Worm (Caenorhabditis elegans) whole organism, L3 larva: ENCODE results near the gene Y38H6C.18.

ENCODE experiments used
- R02D3.7 ChIP-seq: fragments of 150-350 bp; optimal IDR thresholded peaks from 2 replicates; lab custom pipeline; 2014; ENCODE audit warnings: missing biosample characterization, missing genetic modification characterization
- ZK546.5 ChIP-seq: sonication (generic microtip); optimal IDR thresholded peaks from 2 replicates; lab custom pipeline; 2017; ENCODE audit warnings: missing biosample characterization, missing genetic modification characterization
- aly-2 ChIP-seq: fragments of 150-350 bp; optimal IDR thresholded peaks from 2 replicates; lab custom pipeline; 2014; ENCODE audit warnings: missing biosample characterization, missing genetic modification characterization
- ama-1 ChIP-seq: fragments of 150-350 bp; optimal IDR thresholded peaks from 2 replicates; lab custom pipeline; 2018
- ceh-16 ChIP-seq: sonication (generic microtip); optimal IDR thresholded peaks from 2 replicates; lab custom pipeline; 2017; ENCODE audit warnings: missing biosample characterization, missing genetic modification characterization
- ceh-28 ChIP-seq: fragments of 150-350 bp; optimal IDR thresholded peaks from 2 replicates; lab custom pipeline; 2014; ENCODE audit warnings: missing biosample characterization, missing genetic modification reagents, missing genetic modification characterization
- ceh-9 ChIP-seq: sonication (generic microtip); optimal IDR thresholded peaks from 2 replicates; lab custom pipeline; 2018; ENCODE audit warnings: missing biosample characterization, missing genetic modification characterization
- daf-12 ChIP-seq: fragments of 150-350 bp; optimal IDR thresholded peaks from 2 replicates; lab custom pipeline; 2014; ENCODE audit warnings: missing biosample characterization, missing genetic modification reagents, missing genetic modification characterization
- egl-27 ChIP-seq: sonication (generic microtip); optimal IDR thresholded peaks from 4 replicates; lab custom pipeline; 2017; ENCODE audit warnings: missing biosample characterization, missing genetic modification reagents, missing genetic modification characterization
- egl-5 ChIP-seq: fragments of 150-350 bp; optimal IDR thresholded peaks from 2 replicates; lab custom pipeline; 2017; ENCODE audit warnings: missing biosample characterization, missing genetic modification reagents, missing genetic modification characterization, inconsistent platforms
- elt-1 ChIP-seq: fragments of 150-350 bp; optimal IDR thresholded peaks from 2 replicates; lab custom pipeline; 2014; ENCODE audit warnings: missing biosample characterization, missing genetic modification characterization
- elt-2 ChIP-seq: sonication (generic microtip); optimal IDR thresholded peaks from 2 replicates; lab custom pipeline; 2016; ENCODE audit warnings: missing genetic modification reagents, mild to moderate bottlenecking, missing genetic modification characterization, missing compliant biosample characterization
- elt-3 ChIP-seq, 3 experiments: fragments of 150-350 bp in 1 of 3; sonication (generic microtip) in 2 of 3; optimal IDR thresholded peaks; 2 replicates in 2 of 3; 4 replicates in 1 of 3; lab custom pipeline; 2014 to 2017; ENCODE audit warnings: missing biosample characterization in 3 of 3, missing genetic modification characterization in 3 of 3
- eor-1 ChIP-seq, 2 experiments: fragments of 150-350 bp; optimal IDR thresholded peaks; 2 replicates each; lab custom pipeline; 2014 to 2018; ENCODE audit warnings: missing biosample characterization in 2 of 2, missing genetic modification characterization in 2 of 2
- fkh-10 ChIP-seq: sonication (generic microtip); optimal IDR thresholded peaks from 2 replicates; lab custom pipeline; 2017; ENCODE audit warnings: missing biosample characterization, missing genetic modification reagents, missing genetic modification characterization
- fkh-2 ChIP-seq: fragments of 150-350 bp; optimal IDR thresholded peaks from 2 replicates; lab custom pipeline; 2014; ENCODE audit warnings: missing biosample characterization, missing genetic modification reagents, missing genetic modification characterization
- fos-1 ChIP-seq: fragments of 150-350 bp; optimal IDR thresholded peaks from 2 replicates; lab custom pipeline; 2014; ENCODE audit warnings: missing biosample characterization, missing genetic modification characterization
- hmg-11 ChIP-seq: sonication (generic microtip); optimal IDR thresholded peaks from 2 replicates; lab custom pipeline; 2016; ENCODE audit warnings: missing genetic modification characterization, missing compliant biosample characterization
- jun-1 ChIP-seq: fragments of 150-350 bp; optimal IDR thresholded peaks from 2 replicates; lab custom pipeline; 2014; ENCODE audit warnings: missing biosample characterization, missing genetic modification reagents, missing genetic modification characterization
- lin-15B ChIP-seq: fragments of 150-350 bp; optimal IDR thresholded peaks from 2 replicates; lab custom pipeline; 2014; ENCODE audit warnings: missing biosample characterization, missing genetic modification characterization
- lin-39 ChIP-seq: fragments of 150-350 bp; optimal IDR thresholded peaks from 2 replicates; lab custom pipeline; 2018; ENCODE audit warnings: missing biosample characterization, missing genetic modification reagents, missing genetic modification characterization
- lsy-12 ChIP-seq: sonication (generic microtip); optimal IDR thresholded peaks from 2 replicates; lab custom pipeline; 2016; ENCODE audit warnings: mild to moderate bottlenecking, missing genetic modification characterization, missing compliant biosample characterization
- mml-1 ChIP-seq: fragments of 150-350 bp; sonication (generic microtip); optimal IDR thresholded peaks from 3 replicates; lab custom pipeline; 2014; ENCODE audit warnings: missing biosample characterization, missing genetic modification characterization
- nfya-1 ChIP-seq: sonication (generic microtip); optimal IDR thresholded peaks from 2 replicates; lab custom pipeline; 2017; ENCODE audit warnings: missing genetic modification characterization, mild to moderate bottlenecking, missing compliant biosample characterization, antibody characterized with exemption, moderate library complexity; ENCODE audit not compliant: insufficient read depth
- nhr-12 ChIP-seq: fragments of 150-350 bp; optimal IDR thresholded peaks from 2 replicates; lab custom pipeline; 2014; ENCODE audit warnings: missing biosample characterization, missing genetic modification characterization
- nhr-23 ChIP-seq: fragments of 150-350 bp; optimal IDR thresholded peaks from 2 replicates; lab custom pipeline; 2014; ENCODE audit warnings: missing biosample characterization, missing genetic modification reagents, missing genetic modification characterization
- nhr-237 ChIP-seq: fragments of 150-350 bp; optimal IDR thresholded peaks from 2 replicates; lab custom pipeline; 2014; ENCODE audit warnings: missing biosample characterization, missing genetic modification characterization
- nhr-25 ChIP-seq: sonication (generic microtip); optimal IDR thresholded peaks from 2 replicates; lab custom pipeline; 2017; ENCODE audit warnings: missing biosample characterization, missing genetic modification characterization
- nhr-28 ChIP-seq: fragments of 150-350 bp; optimal IDR thresholded peaks from 2 replicates; lab custom pipeline; 2014; ENCODE audit warnings: missing biosample characterization, missing genetic modification characterization
- nhr-43 ChIP-seq: sonication (generic microtip); optimal IDR thresholded peaks from 2 replicates; lab custom pipeline; 2016; ENCODE audit warnings: mild to moderate bottlenecking, missing genetic modification characterization, missing compliant biosample characterization; ENCODE audit not compliant: poor library complexity, severe bottlenecking
- nhr-67 ChIP-seq: fragments of 150-350 bp; optimal IDR thresholded peaks from 2 replicates; lab custom pipeline; 2014; ENCODE audit warnings: missing biosample characterization, missing genetic modification characterization
- nhr-77 ChIP-seq: fragments of 150-350 bp; optimal IDR thresholded peaks from 2 replicates; lab custom pipeline; 2014; ENCODE audit warnings: missing biosample characterization, missing genetic modification characterization
- pha-4 ChIP-seq: fragments of 150-350 bp; optimal IDR thresholded peaks from 2 replicates; lab custom pipeline; 2014; ENCODE audit warnings: missing biosample characterization, missing genetic modification reagents, missing genetic modification characterization
- pqm-1 ChIP-seq: fragments of 150-350 bp; optimal IDR thresholded peaks from 2 replicates; lab custom pipeline; 2017; ENCODE audit warnings: missing biosample characterization, missing genetic modification characterization, inconsistent platforms
- sea-2 ChIP-seq: fragments of 150-350 bp; sonication (generic microtip); optimal IDR thresholded peaks from 4 replicates; lab custom pipeline; 2014; ENCODE audit warnings: missing biosample characterization, missing genetic modification reagents, missing genetic modification characterization
- snpc-4 ChIP-seq: fragments of 150-350 bp; optimal IDR thresholded peaks from 2 replicates; lab custom pipeline; 2014; ENCODE audit warnings: missing biosample characterization, missing genetic modification characterization
- tbx-2 ChIP-seq: sonication (generic microtip); optimal IDR thresholded peaks from 2 replicates; lab custom pipeline; 2016; ENCODE audit warnings: mild to moderate bottlenecking, missing genetic modification characterization, missing compliant biosample characterization
- unc-39 ChIP-seq: sonication (generic microtip); optimal IDR thresholded peaks from 4 replicates; lab custom pipeline; 2017; ENCODE audit warnings: missing biosample characterization, missing genetic modification characterization
- unc-62 ChIP-seq: fragments of 150-350 bp; sonication (generic microtip); optimal IDR thresholded peaks from 4 replicates; lab custom pipeline; 2014; ENCODE audit warnings: missing biosample characterization, missing genetic modification reagents, missing genetic modification characterization
- zag-1 ChIP-seq: fragments of 150-350 bp; optimal IDR thresholded peaks from 2 replicates; lab custom pipeline; 2014; ENCODE audit warnings: missing biosample characterization, missing genetic modification characterization

The Y38H6C.18 gene

DNA sequence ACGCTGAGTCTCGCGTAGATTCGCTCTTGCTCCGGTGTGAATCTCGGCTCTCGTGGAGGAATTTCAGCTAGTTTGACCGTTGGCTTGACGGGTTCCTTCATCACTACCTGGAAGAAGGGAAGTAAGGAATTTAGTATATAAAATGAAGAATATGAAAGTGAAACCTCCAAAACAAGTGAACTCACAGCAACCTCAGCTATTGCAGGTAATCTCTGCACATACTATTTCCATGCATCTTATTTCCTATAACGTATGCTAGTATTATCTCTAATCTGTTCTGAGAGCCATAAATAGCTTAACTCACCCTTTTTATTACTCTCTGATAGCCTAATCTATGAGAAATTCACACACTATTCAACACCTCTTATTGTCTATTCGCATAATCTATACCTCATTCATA, 42.0 kb downstream of the Y38H6C.18 start, which contains the start of gene Y38H6C.4:
TSS of gene Y38H6C.4 (minus strand) at position 101 of the 400 bp plus-strand sequence.
- no peak for TF ChIP-seq nhr-28 (tag; lab: Kevin White, UChicago)
- TF ChIP-seq mml-1 (tag; lab: Kevin White, UChicago) = no peak
- TF ChIP-seq nhr-23 (tag; lab: Kevin White, UChicago) = no peak
- no peak for TF ChIP-seq snpc-4
- no peak for TF ChIP-seq egl-5 (tag; lab: Kevin White, UChicago)
- no peak for TF ChIP-seq fkh-2 (tag; lab: Kevin White, UChicago)
- no peak for TF ChIP-seq nhr-25 (tag; lab: Kevin White, UChicago)
- no peak for TF ChIP-seq egl-27 (tag; lab: Kevin White, UChicago)
- no peak for TF ChIP-seq fos-1 (tag; lab: Kevin White, UChicago)
- TF ChIP-seq zag-1 (tag; lab: Kevin White, UChicago) = no peak
- no peak for TF ChIP-seq nhr-43 (tag; lab: Kevin White, UChicago)
- TF ChIP-seq sea-2 (GFP tag; lab: Kevin White, UChicago) = no peak
- TF ChIP-seq nfya-1 (tag; lab: Kevin White, UChicago) = no peak
- TF ChIP-seq pqm-1 (tag; lab: Kevin White, UChicago) = no peak
- no peak for TF ChIP-seq nhr-67 (tag; lab: Kevin White, UChicago)
- no peak for TF ChIP-seq daf-12 (tag; lab: Kevin White, UChicago)

DNA sequence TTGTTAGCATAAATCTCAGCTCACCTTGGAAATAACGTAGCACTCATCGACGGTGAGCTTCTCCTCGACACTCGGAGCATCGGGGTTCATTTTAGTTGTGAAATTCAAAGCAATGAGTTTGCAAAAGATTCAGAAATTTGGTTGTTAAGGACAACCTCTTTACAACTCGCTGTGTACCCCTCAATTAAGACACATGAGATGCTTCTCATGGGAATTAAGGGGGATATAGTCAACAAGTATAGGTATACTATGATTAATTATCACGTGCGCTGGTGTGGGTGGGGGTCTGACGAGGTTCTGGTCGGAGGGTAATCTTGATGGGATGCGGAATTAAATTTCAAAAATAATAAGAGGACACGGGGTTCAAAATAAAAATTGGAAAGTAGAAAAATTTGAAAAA, 46.5 kb downstream of the Y38H6C.18 start, which contains the start of gene dct-14:
TSS of gene dct-14 (minus strand) at position 101 of the 400 bp plus-strand sequence.
- TF ChIP-seq daf-12 (tag; lab: Kevin White, UChicago) (no peak), nhr-12 (tag; lab: Kevin White, UChicago) (no peak), unc-39 (no peak), aly-2 (tag; lab: Kevin White, UChicago) (no peak), snpc-4 (no peak), fkh-2 (tag; lab: Kevin White, UChicago) (no peak), elt-1 (no peak), sea-2 (GFP tag; lab: Kevin White, UChicago) (no peak), lin-15B (tag; lab: Kevin White, UChicago) (no peak), egl-5 (tag; lab: Kevin White, UChicago) (no peak)

DNA sequence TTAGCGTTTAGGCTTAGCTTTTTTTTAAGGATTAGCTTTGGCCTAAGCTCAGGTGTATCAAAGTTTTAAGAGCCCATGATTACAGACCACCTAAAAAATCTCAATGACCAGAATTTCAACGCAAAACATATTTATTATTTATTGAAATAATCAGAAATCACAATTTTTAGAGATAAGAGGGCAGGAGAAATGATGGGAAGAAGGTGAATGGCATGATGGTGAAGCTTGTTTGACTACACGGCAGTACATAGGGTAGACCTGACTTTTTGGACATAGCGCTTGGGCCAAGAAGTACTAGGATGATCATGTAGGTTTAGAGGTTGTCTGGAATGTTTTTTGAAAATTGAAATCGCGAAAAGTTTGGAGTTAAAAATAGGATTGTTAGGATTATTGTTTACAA, 47.3 kb downstream of the Y38H6C.18 start:
- TF ChIP-seq fkh-10 (GFP tag; lab: Kevin White, UChicago) = no peak
- TF ChIP-seq jun-1 (tag; lab: Kevin White, UChicago) = no peak
- TF ChIP-seq elt-2 (tag; lab: Kevin White, UChicago) = peak; percentile 30
- TF ChIP-seq tbx-2 = no peak
- TF ChIP-seq egl-5 (tag; lab: Kevin White, UChicago) = no peak
- TF ChIP-seq pqm-1 (tag; lab: Kevin White, UChicago) = peak; percentile 8
- no peak for TF ChIP-seq unc-62 (GFP tag; lab: Kevin White, UChicago)
- no peak for TF ChIP-seq eor-1 (tag; optimal IDR thresholded peaks at IDR 0.05; lab: Kevin White, UChicago)
- TF ChIP-seq, all 47 proteins: peak for 2

DNA sequence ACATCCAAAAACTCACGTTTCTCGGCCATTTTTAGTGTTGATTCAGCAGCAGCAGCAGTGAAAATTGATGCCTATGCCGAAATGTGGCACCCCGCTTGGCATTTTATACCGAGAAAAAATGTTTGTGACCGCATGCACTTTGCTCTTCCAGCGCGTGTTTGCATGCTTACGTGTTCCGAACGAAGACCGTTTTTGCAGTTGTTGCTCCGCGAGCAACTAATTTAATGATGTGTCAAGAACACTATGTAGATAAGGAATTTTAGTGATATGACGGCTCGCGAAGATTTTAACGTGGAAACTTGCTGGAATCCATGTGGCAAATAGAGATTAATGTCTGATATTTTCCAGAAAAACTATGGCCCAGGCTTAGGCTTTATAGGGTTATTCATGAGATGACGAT, 48.0 kb downstream of the Y38H6C.18 start, which contains the start of gene dct-16:
TSS of gene dct-16 (minus strand) at position 78 of the 400 bp plus-strand sequence.
- TF ChIP-seq pqm-1 (tag; lab: Kevin White, UChicago) (peak; percentile 90), ZK546.5 (tag; lab: Kevin White, UChicago) (no peak), ama-1 (lab: Kevin White, UChicago) (peak; percentile 39), eor-1 (tag; optimal IDR thresholded peaks at IDR 0.05; lab: Kevin White, UChicago) (no peak), fos-1 (tag; lab: Kevin White, UChicago) (no peak), pha-4 (tag; lab: Kevin White, UChicago) (no peak), elt-2 (tag; lab: Kevin White, UChicago) (peak; percentile 97), ceh-28 (tag; lab: Kevin White, UChicago) (no peak), mml-1 (tag; lab: Kevin White, UChicago) (no peak), lsy-12 (tag; lab: Kevin White, UChicago) (no peak), nfya-1 (tag; lab: Kevin White, UChicago) (no peak)

DNA sequence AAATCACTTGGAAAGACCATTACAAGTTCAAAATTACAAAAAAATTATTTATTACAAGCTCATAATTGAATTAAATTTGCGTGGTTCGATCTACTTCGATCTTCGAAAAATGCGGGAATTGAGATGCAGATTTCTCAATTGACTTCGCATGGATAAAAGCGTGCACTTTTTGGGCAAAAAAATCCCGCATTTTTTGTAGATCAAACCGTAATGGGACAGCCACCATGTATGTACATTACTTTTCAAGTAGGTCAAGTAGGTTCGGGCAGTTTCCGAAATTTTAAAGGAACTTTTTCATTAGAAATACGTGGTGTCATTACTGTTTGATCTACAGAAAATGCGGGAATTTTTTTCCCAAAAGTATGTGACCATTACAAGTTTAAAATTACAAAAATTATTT, 49.4 kb downstream of the Y38H6C.18 start:
- no peak for TF ChIP-seq fkh-10 (GFP tag; lab: Kevin White, UChicago)
- no peak for TF ChIP-seq R02D3.7 (tag; lab: Kevin White, UChicago)
- no peak for TF ChIP-seq elt-3 (tag; optimal IDR thresholded peaks at IDR 0.05; lab: Kevin White, UChicago)
- TF ChIP-seq eor-1 (tag; optimal IDR thresholded peaks at IDR 0.05; lab: Kevin White, UChicago) = no peak
- no peak for TF ChIP-seq nhr-77
- no peak for TF ChIP-seq nhr-67 (tag; lab: Kevin White, UChicago)
- no peak for TF ChIP-seq tbx-2
- TF ChIP-seq hmg-11 (tag; lab: Kevin White, UChicago) = no peak
- no peak for TF ChIP-seq elt-1
- TF ChIP-seq elt-2 (tag; lab: Kevin White, UChicago) = peak; percentile 51
- TF ChIP-seq nhr-43 (tag; lab: Kevin White, UChicago) = peak; percentile 2
- TF ChIP-seq fkh-2 (tag; lab: Kevin White, UChicago) = no peak
- TF ChIP-seq snpc-4 = no peak
- TF ChIP-seq ceh-16 (tag; lab: Kevin White, UChicago) = no peak
- no peak for TF ChIP-seq ama-1 (lab: Kevin White, UChicago)
- no peak for TF ChIP-seq unc-62 (GFP tag; lab: Kevin White, UChicago)
- no peak for TF ChIP-seq nhr-23 (tag; lab: Kevin White, UChicago)
- TF ChIP-seq nfya-1 (tag; lab: Kevin White, UChicago) = no peak
- TF ChIP-seq pha-4 (tag; lab: Kevin White, UChicago) = no peak
- no peak for TF ChIP-seq ceh-9
- TF ChIP-seq ceh-28 (tag; lab: Kevin White, UChicago) = no peak
- no peak for TF ChIP-seq lin-15B (tag; lab: Kevin White, UChicago)
- TF ChIP-seq fos-1 (tag; lab: Kevin White, UChicago) = peak; percentile 54
- no peak for TF ChIP-seq nhr-237 (tag; lab: Kevin White, UChicago)
- TF ChIP-seq nhr-28 (tag; lab: Kevin White, UChicago) = no peak
- no peak for TF ChIP-seq lin-39 (tag; lab: Kevin White, UChicago)
